Fruit fly (Drosophila melanogaster) whole organism, prepupa: ENCODE data around the gene CG13306.

ENCODE experiments used
- Blimp-1 ChIP-seq: fragments of 200-800 bp; sonication (Bioruptor generic); optimal IDR thresholded peaks from 3 replicates; lab custom pipeline; 2017; ENCODE audit warnings: missing biosample characterization, missing genetic modification characterization, mild to moderate bottlenecking, moderate library complexity, missing genetic modification reagents
- CG31627 ChIP-seq: fragments of 200-800 bp; sonication (Bioruptor generic); optimal IDR thresholded peaks from 3 replicates; lab custom pipeline; 2016; ENCODE audit warnings: missing biosample characterization, missing genetic modification characterization
- CG32006 ChIP-seq: fragments of 200-800 bp; sonication (Bioruptor generic); optimal IDR thresholded peaks from 3 replicates; lab custom pipeline; 2017; ENCODE audit warnings: missing biosample characterization, mild to moderate bottlenecking, missing genetic modification characterization
- CG8119 ChIP-seq: fragments of 200-800 bp; sonication (Bioruptor generic); IDR thresholded peaks from 3 replicates; pipeline ENCODE4 v1.3.6; 2022; ENCODE audit warnings: missing biosample characterization, missing genetic modification characterization
- CG9139 ChIP-seq: fragments of 200-800 bp; sonication (Bioruptor generic); optimal IDR thresholded peaks from 3 replicates; lab custom pipeline; 2017; ENCODE audit warnings: missing biosample characterization, mild to moderate bottlenecking, missing genetic modification characterization
- Eip93F ChIP-seq: fragments of 200-800 bp; sonication (Bioruptor generic); optimal IDR thresholded peaks from 2 replicates; lab custom pipeline; 2016; ENCODE audit warnings: missing biosample characterization, mild to moderate bottlenecking, missing genetic modification characterization
- Gug ChIP-seq: fragments of 200-800 bp; sonication (Bioruptor generic); IDR thresholded peaks from 2 replicates; pipeline ENCODE4 v1.3.6; 2022; ENCODE audit warnings: missing biosample characterization, missing genetic modification characterization
- Lpt ChIP-seq: fragments of 200-800 bp; sonication (Bioruptor generic); optimal IDR thresholded peaks from 3 replicates; lab custom pipeline; 2016; ENCODE audit warnings: missing biosample characterization, missing genetic modification characterization
- Met ChIP-seq: fragments of 200-800 bp; sonication (Bioruptor generic); optimal IDR thresholded peaks from 3 replicates; lab custom pipeline; 2016; ENCODE audit warnings: missing biosample characterization, missing genetic modification characterization
- dsx ChIP-seq: fragments of 200-800 bp; optimal IDR thresholded peaks from 3 replicates; lab custom pipeline; 2019; ENCODE audit warnings: missing biosample characterization, mild to moderate bottlenecking, missing genetic modification characterization, moderate library complexity; ENCODE audit not compliant: poor library complexity, severe bottlenecking
- pdm3 ChIP-seq: fragments of 200-800 bp; sonication (Bioruptor generic); optimal IDR thresholded peaks from 3 replicates; lab custom pipeline; 2016; ENCODE audit warnings: missing biosample characterization, missing genetic modification characterization
- salr ChIP-seq, 2 experiments: fragments of 200-800 bp; sonication (Bioruptor generic); optimal IDR thresholded peaks; 3 replicates each; lab custom pipeline; 2016 to 2018; ENCODE audit warnings: missing biosample characterization in 2 of 2, missing genetic modification characterization in 2 of 2, mild to moderate bottlenecking in 1 of 2

DNA sequence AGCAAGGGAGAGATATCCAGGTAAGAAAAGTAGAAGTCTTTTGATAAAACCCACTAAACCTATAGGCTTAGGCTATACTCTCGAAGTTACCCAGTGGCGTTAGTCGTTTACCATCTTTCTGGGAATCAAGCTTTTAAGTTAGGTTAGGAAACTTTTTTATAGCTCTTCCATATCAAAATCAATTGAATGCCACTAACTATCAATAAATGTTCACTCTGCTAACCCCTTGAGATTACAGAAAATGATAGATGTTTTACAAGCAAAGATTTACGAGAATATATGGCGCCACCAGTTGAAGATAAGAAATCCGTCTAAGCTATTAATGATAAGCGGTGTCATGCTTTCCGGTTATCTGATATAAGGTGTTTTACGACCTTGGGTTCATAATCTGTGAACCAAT is 38.2 kb upstream of the CG13306 start:
- no peak for TF ChIP-seq CG32006 (GFP tag; lab: Kevin White, UChicago)
- no peak for TF ChIP-seq Blimp-1
- no peak for TF ChIP-seq Gug (GFP tag; lab: Robert Waterston, UW)
- TF ChIP-seq Met (GFP tag; lab: Kevin White, UChicago), result no peak
- TF ChIP-seq CG8119 (GFP tag; lab: Robert Waterston, UW), result no peak
- TF ChIP-seq dsx, result no peak
- TF ChIP-seq Lpt, result no peak
- no peak for TF ChIP-seq pdm3
- no peak for TF ChIP-seq CG9139
- no peak for TF ChIP-seq CG31627 (GFP tag; lab: Kevin White, UChicago)
- no peak for TF ChIP-seq Eip93F (GFP tag; lab: Kevin White, UChicago)
- TF ChIP-seq salr (GFP tag; optimal IDR thresholded peaks at IDR 0.05; lab: Kevin White, UChicago), result no peak
